Worm (Caenorhabditis elegans) whole organism, early embryonic: ENCODE data around the gene ZK262.19.

Experiments used
- B0310.2 ChIP-seq: sonication (generic microtip); optimal IDR thresholded peaks from 2 replicates; lab custom pipeline; 2016; ENCODE audit warnings: mild to moderate bottlenecking, missing genetic modification characterization, missing compliant biosample characterization
- aly-1 ChIP-seq: sonication (generic microtip); optimal IDR thresholded peaks from 2 replicates; lab custom pipeline; 2016; ENCODE audit warnings: missing genetic modification characterization, missing compliant biosample characterization
- ama-1 ChIP-seq: fragments of 150-350 bp; optimal IDR thresholded peaks from 2 replicates; lab custom pipeline; 2014
- ceh-36 ChIP-seq: sonication (generic microtip); optimal IDR thresholded peaks from 2 replicates; lab custom pipeline; 2016; ENCODE audit warnings: missing genetic modification characterization, inconsistent platforms, missing compliant biosample characterization
- hmbx-1 ChIP-seq: sonication (generic microtip); optimal IDR thresholded peaks from 2 replicates; lab custom pipeline; 2016; ENCODE audit warnings: mild to moderate bottlenecking, missing genetic modification characterization, missing compliant biosample characterization
- hnd-1 ChIP-seq: sonication (generic microtip); optimal IDR thresholded peaks from 2 replicates; lab custom pipeline; 2016; ENCODE audit warnings: missing genetic modification characterization, missing compliant biosample characterization
- scrt-1 ChIP-seq: fragments of 200-800 bp; sonication (Bioruptor generic); IDR thresholded peaks from 2 replicates; pipeline ENCODE4 v1.3.6; 2022; ENCODE audit warnings: missing genetic modification characterization, missing compliant biosample characterization

DNA sequence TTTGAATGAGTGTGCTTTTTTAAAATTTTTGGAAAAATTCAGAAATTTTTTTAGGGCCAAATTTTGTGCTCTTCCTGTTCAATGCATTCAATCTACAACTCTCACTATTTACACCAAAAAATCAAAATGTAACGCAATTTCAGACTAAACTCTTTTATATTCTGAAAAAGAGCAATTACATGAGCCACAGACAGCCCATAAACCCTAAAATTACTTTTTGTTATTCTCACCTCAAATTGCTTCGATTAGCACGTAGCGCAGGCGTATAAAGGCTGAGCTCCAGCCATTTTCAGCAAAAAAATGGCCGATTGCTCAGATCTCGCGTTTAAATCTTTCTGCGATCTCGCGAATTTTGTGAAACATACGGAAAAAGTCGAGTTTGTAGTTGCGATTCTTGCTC lies 6.0 kb upstream of the ZK262.19 start, which contains the start of gene srw-82:
- TF ChIP-seq ama-1, result no peak
- no peak for TF ChIP-seq ceh-36 (tag; lab: Kevin White, UChicago)
- TF ChIP-seq aly-1 (tag; lab: Kevin White, UChicago), result no peak
- no peak for TF ChIP-seq scrt-1 (GFP tag; lab: Robert Waterston, UW)
- TF ChIP-seq B0310.2 (tag; lab: Kevin White, UChicago), result no peak
- TF ChIP-seq hmbx-1 (tag; lab: Kevin White, UChicago), result no peak
- no peak for TF ChIP-seq hnd-1 (tag; lab: Kevin White, UChicago)
